Worm (Caenorhabditis elegans) whole organism, L2 larva: ENCODE data around the gene par-5.
A peak's percentile ranks its signal among the peaks of the same experiment; 100 is the strongest.

Experiments used
- dmd-4 ChIP-seq: sonication (generic microtip); optimal IDR thresholded peaks from 2 replicates; lab custom pipeline; 2017; ENCODE audit warnings: missing biosample characterization, missing genetic modification characterization
- elt-3 ChIP-seq: sonication (generic microtip); optimal IDR thresholded peaks from 2 replicates; lab custom pipeline; 2017; ENCODE audit warnings: missing biosample characterization, missing genetic modification characterization
- lin-13 ChIP-seq: fragments of 150-350 bp; optimal IDR thresholded peaks from 2 replicates; lab custom pipeline; 2014; ENCODE audit warnings: missing biosample characterization, missing genetic modification reagents, missing genetic modification characterization
- lsy-2 ChIP-seq, 2 experiments: fragments of 150-350 bp in 1 of 2; sonication (generic microtip) in 1 of 2; optimal IDR thresholded peaks; 2 replicates each; lab custom pipeline; 2014 to 2017; ENCODE audit warnings: missing biosample characterization in 2 of 2, missing genetic modification characterization in 2 of 2
- nhr-11 ChIP-seq: fragments of 150-350 bp; optimal IDR thresholded peaks from 2 replicates; lab custom pipeline; 2014; ENCODE audit warnings: missing biosample characterization, missing genetic modification characterization
- nhr-12 ChIP-seq: fragments of 150-350 bp; optimal IDR thresholded peaks from 2 replicates; lab custom pipeline; 2014; ENCODE audit warnings: missing biosample characterization, missing genetic modification characterization
- ztf-11 ChIP-seq: sonication (generic microtip); optimal IDR thresholded peaks from 2 replicates; lab custom pipeline; 2017; ENCODE audit warnings: missing biosample characterization, missing genetic modification characterization

DNA sequence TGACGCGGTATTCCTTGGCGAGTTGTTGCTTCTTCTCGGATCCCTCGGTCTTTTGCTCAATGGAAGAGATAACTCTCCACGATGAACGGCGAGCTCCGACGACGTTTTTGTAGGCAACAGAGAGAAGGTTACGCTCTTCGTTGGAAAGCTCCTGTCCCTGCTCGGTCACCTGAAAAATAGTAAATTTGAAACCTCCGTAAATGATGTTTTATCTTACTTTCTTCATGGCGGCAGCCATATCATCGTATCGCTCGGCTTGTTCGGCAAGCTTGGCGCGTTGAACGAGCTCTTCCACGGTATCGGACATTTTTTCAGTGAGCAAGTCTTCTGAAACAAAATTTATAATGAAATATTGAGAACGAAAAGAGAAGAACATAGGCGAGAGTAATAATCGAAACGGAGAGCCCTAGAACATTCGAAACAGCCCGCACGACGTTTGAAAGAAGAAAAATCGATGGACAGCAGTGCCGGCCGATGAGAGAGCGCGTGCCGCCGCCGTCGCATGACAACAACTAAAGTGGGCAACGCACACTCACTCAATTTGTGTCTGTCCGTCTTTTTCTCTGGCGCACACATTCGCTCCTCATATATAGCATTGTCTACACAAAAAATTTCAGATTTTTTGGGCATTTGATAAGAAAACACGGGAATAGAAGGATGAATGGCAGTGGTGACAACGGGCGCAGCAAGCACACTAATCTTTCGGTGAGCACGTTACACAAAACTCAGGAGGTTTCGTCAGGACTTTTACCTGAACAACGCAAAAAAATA lies at the start of gene par-5, which contains the start of gene M117.3:
- TF ChIP-seq ztf-11: no peak
- no peak for TF ChIP-seq nhr-11 (tag; lab: Kevin White, UChicago)
- no peak for TF ChIP-seq dmd-4 (tag; lab: Kevin White, UChicago)
- TF ChIP-seq nhr-12 (tag; lab: Kevin White, UChicago): no peak
- TF ChIP-seq elt-3 (tag; lab: Kevin White, UChicago): no peak
- TF ChIP-seq lsy-2 (tag; optimal IDR thresholded peaks at IDR 0.05; lab: Kevin White, UChicago): peak; percentile 4 to 69
- TF ChIP-seq lin-13 (GFP tag; lab: Kevin White, UChicago): peak; percentile 59
